Worm (Caenorhabditis elegans): ENCODE results near the gene T10D4.14.

- TF ChIP-seq ZK546.5 (tag; optimal IDR thresholded peaks at IDR 0.05): no peak
- no peak for TF ChIP-seq nhr-6 (tag; optimal IDR thresholded peaks at IDR 0.05)
- no peak for TF ChIP-seq vab-7 (GFP tag; IDR thresholded peaks at IDR 0.05)
- TF ChIP-seq Y48G9A.11 (GFP tag; IDR thresholded peaks at IDR 0.05): no peak
- TF ChIP-seq lir-3 (tag; optimal IDR thresholded peaks at IDR 0.05): no peak
- no peak for TF ChIP-seq nhr-42 (GFP tag; IDR thresholded peaks at IDR 0.05)
- TF ChIP-seq mep-1 (tag; optimal IDR thresholded peaks at IDR 0.05): no peak
- TF ChIP-seq snpc-4 (tag; optimal IDR thresholded peaks at IDR 0.05): no peak
- TF ChIP-seq gei-8 (GFP tag; optimal IDR thresholded peaks at IDR 0.05): no peak
- no peak for TF ChIP-seq lin-38 (GFP tag; IDR thresholded peaks at IDR 0.05)
- no peak for TF ChIP-seq dpl-1 (GFP tag; optimal IDR thresholded peaks at IDR 0.05)
- no peak for TF ChIP-seq ces-1 (GFP tag; optimal IDR thresholded peaks at IDR 0.05)
- TF ChIP-seq egl-27 (tag; optimal IDR thresholded peaks at IDR 0.05): no peak
Measured at ce11 chrII:3112313-3112712, 39.2 kb downstream of the T10D4.14 start, which contains the start of gene Y25C1A.2.
